Fruit fly (Drosophila melanogaster): ENCODE results near the gene Eip74EF.

Eip74EF gene

DNA sequence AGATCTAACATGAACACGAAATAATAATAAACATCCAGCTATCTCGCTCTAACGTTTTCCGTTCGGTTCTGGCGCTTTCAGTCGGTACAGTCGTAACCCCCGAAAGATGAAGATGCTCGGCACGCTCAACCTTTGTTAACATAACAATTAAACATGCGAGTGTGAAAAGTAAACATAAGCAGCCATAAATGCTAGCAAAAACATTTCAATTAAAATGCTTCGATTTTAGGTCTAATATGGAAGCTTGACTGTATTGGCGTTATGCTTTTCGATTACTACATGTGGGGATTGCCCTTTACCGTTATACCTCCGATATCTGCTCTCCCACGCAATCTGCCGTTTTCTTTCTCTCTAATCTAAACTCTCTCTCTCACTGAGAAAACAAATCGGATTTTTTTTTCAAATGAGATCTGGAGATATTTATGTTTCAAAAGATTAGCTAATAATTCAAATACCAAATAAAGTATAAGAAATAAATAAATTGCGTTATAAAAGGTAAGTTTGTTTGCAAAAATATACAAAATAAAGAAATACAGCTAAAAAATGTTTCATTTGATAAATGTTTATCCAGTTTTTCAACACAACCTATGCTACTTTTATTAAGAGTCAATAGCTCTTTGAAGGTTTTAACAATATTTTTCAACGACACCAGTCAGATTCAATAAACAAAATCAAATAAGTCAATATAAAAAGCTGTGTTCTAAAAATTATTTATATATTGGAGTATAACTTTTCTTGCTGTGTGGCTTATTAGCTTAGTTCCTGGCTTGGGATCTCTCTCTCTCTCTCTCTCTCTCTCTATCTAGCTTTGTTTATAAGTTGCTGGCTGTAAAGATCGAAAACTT is 39.5 kb upstream of the Eip74EF start (continued):
- TF ChIP-seq H15 (GFP tag; IDR thresholded peaks at IDR 0.05), result peak; percentile 91
- TF ChIP-seq nerfin-1 (tag; optimal IDR thresholded peaks at IDR 0.05), result peak; percentile 43
- TF ChIP-seq pum (GFP tag; optimal IDR thresholded peaks at IDR 0.05), result peak; percentile 85
- no peak for TF ChIP-seq CG7963 (GFP tag; IDR thresholded peaks at IDR 0.05; ENCODE audit: partially characterized antibody)
- peak; percentile 96 for TF ChIP-seq sens (GFP tag)
- peak; percentile 95 for TF ChIP-seq Dbx (GFP tag; IDR thresholded peaks at IDR 0.05)
- peak; percentile 73 for TF ChIP-seq CG1529 (GFP tag; optimal IDR thresholded peaks at IDR 0.05)
- no peak for TF ChIP-seq CG9797 (GFP tag; optimal IDR thresholded peaks at IDR 0.05)
- peak; percentile 93 for TF ChIP-seq her (GFP tag; optimal IDR thresholded peaks at IDR 0.05)
- peak; percentile 91 for TF ChIP-seq unpg (GFP tag; optimal IDR thresholded peaks at IDR 0.05)
- no peak for TF ChIP-seq mld (GFP tag; IDR thresholded peaks at IDR 0.05; ENCODE audit: partially characterized antibody)
- peak; percentile 79 for TF ChIP-seq CG34376 (GFP tag; optimal IDR thresholded peaks at IDR 0.05)
- TF ChIP-seq CG12219 (GFP tag; optimal IDR thresholded peaks at IDR 0.05), result peak; percentile 89
- TF ChIP-seq lov (optimal IDR thresholded peaks at IDR 0.05), result no peak
- peak; percentile 87 for TF ChIP-seq lov (GFP tag; IDR thresholded peaks at IDR 0.05)
- TF ChIP-seq fu2 (GFP tag; optimal IDR thresholded peaks at IDR 0.05), result peak; percentile 92
- TF ChIP-seq chm (GFP tag; IDR thresholded peaks at IDR 0.05), result peak; percentile 88; the same call in 1 of the 2 replicates
- TF ChIP-seq HLH54F (GFP tag; optimal IDR thresholded peaks at IDR 0.05), result peak; percentile 94
- no peak for TF ChIP-seq BEAF-32 (GFP tag; optimal IDR thresholded peaks at IDR 0.05)
- peak; percentile 96 for TF ChIP-seq mam (GFP tag; optimal IDR thresholded peaks at IDR 0.05)
- TF ChIP-seq Mes4 (GFP tag; optimal IDR thresholded peaks at IDR 0.05), result peak; percentile 69
- TF ChIP-seq amos (GFP tag; IDR thresholded peaks at IDR 0.05; ENCODE audit: partially characterized antibody), result no peak
- peak; percentile 91 for TF ChIP-seq CG14667 (GFP tag; IDR thresholded peaks at IDR 0.05)
- TF ChIP-seq E2f2 (GFP tag; IDR thresholded peaks at IDR 0.05), result peak; percentile 73
- TF ChIP-seq CG33213 (GFP tag; optimal IDR thresholded peaks at IDR 0.05), result peak; percentile 92
- TF ChIP-seq CG9876 (GFP tag; optimal IDR thresholded peaks at IDR 0.05), result peak; percentile 90
- peak; percentile 84 for TF ChIP-seq tx (GFP tag; optimal IDR thresholded peaks at IDR 0.05)
- peak; percentile 88 for TF ChIP-seq gem (tag; optimal IDR thresholded peaks at IDR 0.05)
- peak; percentile 72 for TF ChIP-seq CG32767 (GFP tag; IDR thresholded peaks at IDR 0.05)
- no peak for TF ChIP-seq pita (GFP tag; optimal IDR thresholded peaks at IDR 0.05)
- no peak for TF ChIP-seq Hr39 (optimal IDR thresholded peaks at IDR 0.05)
- TF ChIP-seq Deaf1 (tag; optimal IDR thresholded peaks at IDR 0.05), result peak; percentile 77
- TF ChIP-seq Awh (GFP tag; IDR thresholded peaks at IDR 0.05), result peak; percentile 86
- TF ChIP-seq CG10543 (GFP tag; optimal IDR thresholded peaks at IDR 0.05), result peak; percentile 80
- TF ChIP-seq seq (GFP tag; IDR thresholded peaks at IDR 0.05), result peak; percentile 89
- TF ChIP-seq MBD-R2 (GFP tag; IDR thresholded peaks at IDR 0.05), result peak; percentile 89
- TF ChIP-seq CG11247 (GFP tag; IDR thresholded peaks at IDR 0.05), result peak; percentile 93
- TF ChIP-seq CG43689 (GFP tag; IDR thresholded peaks at IDR 0.05), result peak; percentile 77
- TF ChIP-seq CG18599 (GFP tag; optimal IDR thresholded peaks at IDR 0.05), result peak; percentile 95
- TF ChIP-seq al (GFP tag; IDR thresholded peaks at IDR 0.05), result peak; percentile 91
- TF ChIP-seq CG10209 (GFP tag; optimal IDR thresholded peaks at IDR 0.05), result peak; percentile 84
- TF ChIP-seq vvl (GFP tag; IDR thresholded peaks at IDR 0.05), result peak; percentile 96
- peak; percentile 78 for TF ChIP-seq ap (GFP tag; IDR thresholded peaks at IDR 0.05)
- peak; percentile 75 for TF ChIP-seq CG7357 (GFP tag; IDR thresholded peaks at IDR 0.05)
- TF ChIP-seq Elba2 (GFP tag; optimal IDR thresholded peaks at IDR 0.05), result no peak
- no peak for TF ChIP-seq sna (GFP tag; IDR thresholded peaks at IDR 0.05; ENCODE audit: partially characterized antibody)
- peak; percentile 93 for TF ChIP-seq Atf6 (GFP tag; IDR thresholded peaks at IDR 0.05)
- TF ChIP-seq slbo (GFP tag; IDR thresholded peaks at IDR 0.05), result peak; percentile 98
- TF ChIP-seq sr (GFP tag; IDR thresholded peaks at IDR 0.05), result peak; percentile 90
- peak; percentile 48 for TF ChIP-seq CG17186 (GFP tag; optimal IDR thresholded peaks at IDR 0.05)
- TF ChIP-seq btn (GFP tag; optimal IDR thresholded peaks at IDR 0.05), result peak; percentile 72
